Worm (Caenorhabditis elegans) whole organism, L2 larva: ENCODE data around the gene ZC416.2.

Experiments
- R02D3.7 ChIP-seq: fragments of 150-350 bp; optimal IDR thresholded peaks from 2 replicates; lab custom pipeline; 2014; ENCODE audit warnings: missing biosample characterization, missing genetic modification characterization
- ama-1 ChIP-seq: fragments of 150-350 bp; optimal IDR thresholded peaks from 2 replicates; lab custom pipeline; 2018; ENCODE audit warnings: inconsistent platforms
- lin-13 ChIP-seq: fragments of 150-350 bp; optimal IDR thresholded peaks from 2 replicates; lab custom pipeline; 2014; ENCODE audit warnings: missing biosample characterization, missing genetic modification reagents, missing genetic modification characterization
- nhr-11 ChIP-seq: fragments of 150-350 bp; optimal IDR thresholded peaks from 2 replicates; lab custom pipeline; 2014; ENCODE audit warnings: missing biosample characterization, missing genetic modification characterization
- skn-1 ChIP-seq: sonication (generic microtip); optimal IDR thresholded peaks from 2 replicates; lab custom pipeline; 2017; ENCODE audit warnings: missing biosample characterization, missing genetic modification characterization

ce11 chrIV:3645487-3645886, 12.1 kb downstream of the ZC416.2 start:
- TF ChIP-seq nhr-11 (tag; lab: Kevin White, UChicago): no peak
- no peak for TF ChIP-seq lin-13 (GFP tag; lab: Kevin White, UChicago)
- no peak for TF ChIP-seq skn-1 (tag; lab: Kevin White, UChicago)
- no peak for TF ChIP-seq ama-1 (lab: Kevin White, UChicago)
- no peak for TF ChIP-seq R02D3.7 (tag; lab: Kevin White, UChicago)
